Worm (Caenorhabditis elegans): ENCODE measurements around the gene tyra-3.

Gene tyra-3

ce11 chrX:4969228-4969627 lies 21.4 kb downstream of the tyra-3 start, which contains the start of gene M03F4.6 (continued):
- TF ChIP-seq egl-5 (tag; optimal IDR thresholded peaks at IDR 0.05) (peak; percentile 46), tbx-2 (tag; optimal IDR thresholded peaks at IDR 0.05) (peak; percentile 66)

- TF ChIP-seq nhr-23 (tag; optimal IDR thresholded peaks at IDR 0.05) = peak; percentile 15
- TF ChIP-seq pha-4 (tag; optimal IDR thresholded peaks at IDR 0.05) = peak; percentile 10
- no peak for TF ChIP-seq nhr-237 (tag; optimal IDR thresholded peaks at IDR 0.05)
Measured at ce11 chrX:4970863-4971345, 23.1 kb downstream of the tyra-3 start, which contains the start of gene calu-1. calu-1 (minus strand) TSS chrX:4970913.

ce11 chrX:4971427-4971826 lies 23.6 kb downstream of the tyra-3 start:
- TF ChIP-seq nhr-25 (tag; optimal IDR thresholded peaks at IDR 0.05) (peak; percentile 21), eor-1 (tag; optimal IDR thresholded peaks at IDR 0.05) (no peak), elt-3 (tag; optimal IDR thresholded peaks at IDR 0.05) (no peak), ceh-9 (tag; optimal IDR thresholded peaks at IDR 0.05) (no peak), egl-27 (tag; optimal IDR thresholded peaks at IDR 0.05) (no peak), snpc-4 (tag; optimal IDR thresholded peaks at IDR 0.05) (no peak), R02D3.7 (tag; optimal IDR thresholded peaks at IDR 0.05) (no peak), hmg-11 (tag; optimal IDR thresholded peaks at IDR 0.05) (peak; percentile 50), aly-2 (tag; optimal IDR thresholded peaks at IDR 0.05) (no peak), sea-2 (GFP tag; optimal IDR thresholded peaks at IDR 0.05) (no peak), nhr-237 (tag; optimal IDR thresholded peaks at IDR 0.05) (no peak), nhr-43 (tag; optimal IDR thresholded peaks at IDR 0.05; ENCODE audit: poor library complexity, severe bottlenecking) (peak; percentile 47), fkh-10 (GFP tag; optimal IDR thresholded peaks at IDR 0.05) (no peak), nhr-28 (tag; optimal IDR thresholded peaks at IDR 0.05) (no peak), daf-12 (tag; optimal IDR thresholded peaks at IDR 0.05) (no peak), skn-1 (tag; optimal IDR thresholded peaks at IDR 0.05) (no peak), nhr-67 (tag; optimal IDR thresholded peaks at IDR 0.05) (no peak), zag-1 (tag; optimal IDR thresholded peaks at IDR 0.05) (no peak), ztf-11 (tag; optimal IDR thresholded peaks at IDR 0.05) (no peak), lsy-12 (tag; optimal IDR thresholded peaks at IDR 0.05) (no peak), nhr-12 (tag; optimal IDR thresholded peaks at IDR 0.05) (no peak), lin-15B (tag; optimal IDR thresholded peaks at IDR 0.05) (no peak), unc-62 (GFP tag; optimal IDR thresholded peaks at IDR 0.05) (no peak), nhr-76 (tag; optimal IDR thresholded peaks at IDR 0.05) (no peak), ZK546.5 (tag; optimal IDR thresholded peaks at IDR 0.05) (no peak), mdl-1 (tag; optimal IDR thresholded peaks at IDR 0.05) (no peak), nfya-1 (tag; optimal IDR thresholded peaks at IDR 0.05; ENCODE audit: insufficient read depth) (peak; percentile 36), ama-1 (optimal IDR thresholded peaks at IDR 0.05) (peak; percentile 52), elt-2 (tag; optimal IDR thresholded peaks at IDR 0.05) (no peak), ceh-16 (tag; optimal IDR thresholded peaks at IDR 0.05) (no peak), tbx-2 (tag; optimal IDR thresholded peaks at IDR 0.05) (no peak), ceh-28 (tag; optimal IDR thresholded peaks at IDR 0.05) (no peak), mml-1 (tag; optimal IDR thresholded peaks at IDR 0.05) (no peak), elt-1 (tag; optimal IDR thresholded peaks at IDR 0.05) (no peak), lin-39 (tag; optimal IDR thresholded peaks at IDR 0.05) (peak; percentile 67), nhr-77 (tag; optimal IDR thresholded peaks at IDR 0.05) (no peak), pqm-1 (tag; optimal IDR thresholded peaks at IDR 0.05) (no peak), fos-1 (tag; optimal IDR thresholded peaks at IDR 0.05) (no peak), nhr-11 (tag; optimal IDR thresholded peaks at IDR 0.05) (no peak), ztf-4 (tag; optimal IDR thresholded peaks at IDR 0.05) (no peak), nhr-23 (tag; optimal IDR thresholded peaks at IDR 0.05) (peak; percentile 52), unc-39 (tag; optimal IDR thresholded peaks at IDR 0.05) (no peak), fkh-2 (tag; optimal IDR thresholded peaks at IDR 0.05) (no peak), ceh-82 (tag; optimal IDR thresholded peaks at IDR 0.05) (no peak), egl-5 (tag; optimal IDR thresholded peaks at IDR 0.05) (no peak), jun-1 (tag; optimal IDR thresholded peaks at IDR 0.05) (peak; percentile 18), pha-4 (tag; optimal IDR thresholded peaks at IDR 0.05) (peak; percentile 42)
